Worm (Caenorhabditis elegans) whole organism, L3 larva: ENCODE data around the gene C17H12.5.
A peak's percentile ranks its signal among the peaks of the same experiment; 100 is the strongest.

ENCODE experiments used
- R02D3.7 ChIP-seq: fragments of 150-350 bp; optimal IDR thresholded peaks from 2 replicates; lab custom pipeline; 2014; ENCODE audit warnings: missing biosample characterization, missing genetic modification characterization
- ZK546.5 ChIP-seq: sonication (generic microtip); optimal IDR thresholded peaks from 2 replicates; lab custom pipeline; 2017; ENCODE audit warnings: missing biosample characterization, missing genetic modification characterization
- aly-2 ChIP-seq: fragments of 150-350 bp; optimal IDR thresholded peaks from 2 replicates; lab custom pipeline; 2014; ENCODE audit warnings: missing biosample characterization, missing genetic modification characterization
- ama-1 ChIP-seq: fragments of 150-350 bp; optimal IDR thresholded peaks from 2 replicates; lab custom pipeline; 2018
- ceh-16 ChIP-seq: sonication (generic microtip); optimal IDR thresholded peaks from 2 replicates; lab custom pipeline; 2017; ENCODE audit warnings: missing biosample characterization, missing genetic modification characterization
- ceh-28 ChIP-seq: fragments of 150-350 bp; optimal IDR thresholded peaks from 2 replicates; lab custom pipeline; 2014; ENCODE audit warnings: missing biosample characterization, missing genetic modification reagents, missing genetic modification characterization
- ceh-82 ChIP-seq: fragments of 150-350 bp; optimal IDR thresholded peaks from 2 replicates; lab custom pipeline; 2014; ENCODE audit warnings: missing biosample characterization, missing genetic modification characterization
- ceh-9 ChIP-seq: sonication (generic microtip); optimal IDR thresholded peaks from 2 replicates; lab custom pipeline; 2018; ENCODE audit warnings: missing biosample characterization, missing genetic modification characterization
- daf-12 ChIP-seq: fragments of 150-350 bp; optimal IDR thresholded peaks from 2 replicates; lab custom pipeline; 2014; ENCODE audit warnings: missing biosample characterization, missing genetic modification reagents, missing genetic modification characterization
- egl-27 ChIP-seq: sonication (generic microtip); optimal IDR thresholded peaks from 4 replicates; lab custom pipeline; 2017; ENCODE audit warnings: missing biosample characterization, missing genetic modification reagents, missing genetic modification characterization
- egl-5 ChIP-seq: fragments of 150-350 bp; optimal IDR thresholded peaks from 2 replicates; lab custom pipeline; 2017; ENCODE audit warnings: missing biosample characterization, missing genetic modification reagents, missing genetic modification characterization, inconsistent platforms
- elt-1 ChIP-seq: fragments of 150-350 bp; optimal IDR thresholded peaks from 2 replicates; lab custom pipeline; 2014; ENCODE audit warnings: missing biosample characterization, missing genetic modification characterization
- elt-2 ChIP-seq: sonication (generic microtip); optimal IDR thresholded peaks from 2 replicates; lab custom pipeline; 2016; ENCODE audit warnings: missing genetic modification reagents, mild to moderate bottlenecking, missing genetic modification characterization, missing compliant biosample characterization
- elt-3 ChIP-seq, 3 experiments: fragments of 150-350 bp in 1 of 3; sonication (generic microtip) in 2 of 3; optimal IDR thresholded peaks; 2 replicates in 2 of 3; 4 replicates in 1 of 3; lab custom pipeline; 2014 to 2017; ENCODE audit warnings: missing biosample characterization in 3 of 3, missing genetic modification characterization in 3 of 3
- eor-1 ChIP-seq, 2 experiments: fragments of 150-350 bp; optimal IDR thresholded peaks; 2 replicates each; lab custom pipeline; 2014 to 2018; ENCODE audit warnings: missing biosample characterization in 2 of 2, missing genetic modification characterization in 2 of 2
- fkh-10 ChIP-seq: sonication (generic microtip); optimal IDR thresholded peaks from 2 replicates; lab custom pipeline; 2017; ENCODE audit warnings: missing biosample characterization, missing genetic modification reagents, missing genetic modification characterization
- fkh-2 ChIP-seq: fragments of 150-350 bp; optimal IDR thresholded peaks from 2 replicates; lab custom pipeline; 2014; ENCODE audit warnings: missing biosample characterization, missing genetic modification reagents, missing genetic modification characterization
- fos-1 ChIP-seq: fragments of 150-350 bp; optimal IDR thresholded peaks from 2 replicates; lab custom pipeline; 2014; ENCODE audit warnings: missing biosample characterization, missing genetic modification characterization
- hmg-11 ChIP-seq: sonication (generic microtip); optimal IDR thresholded peaks from 2 replicates; lab custom pipeline; 2016; ENCODE audit warnings: missing genetic modification characterization, missing compliant biosample characterization
- jun-1 ChIP-seq: fragments of 150-350 bp; optimal IDR thresholded peaks from 2 replicates; lab custom pipeline; 2014; ENCODE audit warnings: missing biosample characterization, missing genetic modification reagents, missing genetic modification characterization
- lin-15B ChIP-seq: fragments of 150-350 bp; optimal IDR thresholded peaks from 2 replicates; lab custom pipeline; 2014; ENCODE audit warnings: missing biosample characterization, missing genetic modification characterization
- lin-39 ChIP-seq: fragments of 150-350 bp; optimal IDR thresholded peaks from 2 replicates; lab custom pipeline; 2018; ENCODE audit warnings: missing biosample characterization, missing genetic modification reagents, missing genetic modification characterization
- lsy-12 ChIP-seq: sonication (generic microtip); optimal IDR thresholded peaks from 2 replicates; lab custom pipeline; 2016; ENCODE audit warnings: mild to moderate bottlenecking, missing genetic modification characterization, missing compliant biosample characterization
- mdl-1 ChIP-seq: fragments of 150-350 bp; optimal IDR thresholded peaks from 2 replicates; lab custom pipeline; 2014; ENCODE audit warnings: missing biosample characterization, missing genetic modification characterization
- mml-1 ChIP-seq: fragments of 150-350 bp; sonication (generic microtip); optimal IDR thresholded peaks from 3 replicates; lab custom pipeline; 2014; ENCODE audit warnings: missing biosample characterization, missing genetic modification characterization
- nfya-1 ChIP-seq: sonication (generic microtip); optimal IDR thresholded peaks from 2 replicates; lab custom pipeline; 2017; ENCODE audit warnings: missing genetic modification characterization, mild to moderate bottlenecking, missing compliant biosample characterization, antibody characterized with exemption, moderate library complexity; ENCODE audit not compliant: insufficient read depth
- nhr-11 ChIP-seq: fragments of 150-350 bp; optimal IDR thresholded peaks from 2 replicates; lab custom pipeline; 2014; ENCODE audit warnings: missing biosample characterization, missing genetic modification characterization
- nhr-12 ChIP-seq: fragments of 150-350 bp; optimal IDR thresholded peaks from 2 replicates; lab custom pipeline; 2014; ENCODE audit warnings: missing biosample characterization, missing genetic modification characterization
- nhr-23 ChIP-seq: fragments of 150-350 bp; optimal IDR thresholded peaks from 2 replicates; lab custom pipeline; 2014; ENCODE audit warnings: missing biosample characterization, missing genetic modification reagents, missing genetic modification characterization
- nhr-237 ChIP-seq: fragments of 150-350 bp; optimal IDR thresholded peaks from 2 replicates; lab custom pipeline; 2014; ENCODE audit warnings: missing biosample characterization, missing genetic modification characterization
- nhr-25 ChIP-seq: sonication (generic microtip); optimal IDR thresholded peaks from 2 replicates; lab custom pipeline; 2017; ENCODE audit warnings: missing biosample characterization, missing genetic modification characterization
- nhr-28 ChIP-seq: fragments of 150-350 bp; optimal IDR thresholded peaks from 2 replicates; lab custom pipeline; 2014; ENCODE audit warnings: missing biosample characterization, missing genetic modification characterization
- nhr-43 ChIP-seq: sonication (generic microtip); optimal IDR thresholded peaks from 2 replicates; lab custom pipeline; 2016; ENCODE audit warnings: mild to moderate bottlenecking, missing genetic modification characterization, missing compliant biosample characterization; ENCODE audit not compliant: poor library complexity, severe bottlenecking
- nhr-67 ChIP-seq: fragments of 150-350 bp; optimal IDR thresholded peaks from 2 replicates; lab custom pipeline; 2014; ENCODE audit warnings: missing biosample characterization, missing genetic modification characterization
- nhr-76 ChIP-seq: fragments of 150-350 bp; sonication (generic microtip); optimal IDR thresholded peaks from 5 replicates; lab custom pipeline; 2014; ENCODE audit warnings: missing biosample characterization, missing genetic modification characterization
- nhr-77 ChIP-seq: fragments of 150-350 bp; optimal IDR thresholded peaks from 2 replicates; lab custom pipeline; 2014; ENCODE audit warnings: missing biosample characterization, missing genetic modification characterization
- pha-4 ChIP-seq: fragments of 150-350 bp; optimal IDR thresholded peaks from 2 replicates; lab custom pipeline; 2014; ENCODE audit warnings: missing biosample characterization, missing genetic modification reagents, missing genetic modification characterization
- pqm-1 ChIP-seq: fragments of 150-350 bp; optimal IDR thresholded peaks from 2 replicates; lab custom pipeline; 2017; ENCODE audit warnings: missing biosample characterization, missing genetic modification characterization, inconsistent platforms
- sea-2 ChIP-seq: fragments of 150-350 bp; sonication (generic microtip); optimal IDR thresholded peaks from 4 replicates; lab custom pipeline; 2014; ENCODE audit warnings: missing biosample characterization, missing genetic modification reagents, missing genetic modification characterization
- skn-1 ChIP-seq: fragments of 150-350 bp; optimal IDR thresholded peaks from 2 replicates; lab custom pipeline; 2014; ENCODE audit warnings: missing biosample characterization, missing genetic modification characterization
- snpc-4 ChIP-seq: fragments of 150-350 bp; optimal IDR thresholded peaks from 2 replicates; lab custom pipeline; 2014; ENCODE audit warnings: missing biosample characterization, missing genetic modification characterization
- tbx-2 ChIP-seq: sonication (generic microtip); optimal IDR thresholded peaks from 2 replicates; lab custom pipeline; 2016; ENCODE audit warnings: mild to moderate bottlenecking, missing genetic modification characterization, missing compliant biosample characterization
- unc-39 ChIP-seq: sonication (generic microtip); optimal IDR thresholded peaks from 4 replicates; lab custom pipeline; 2017; ENCODE audit warnings: missing biosample characterization, missing genetic modification characterization
- unc-62 ChIP-seq: fragments of 150-350 bp; sonication (generic microtip); optimal IDR thresholded peaks from 4 replicates; lab custom pipeline; 2014; ENCODE audit warnings: missing biosample characterization, missing genetic modification reagents, missing genetic modification characterization
- zag-1 ChIP-seq: fragments of 150-350 bp; optimal IDR thresholded peaks from 2 replicates; lab custom pipeline; 2014; ENCODE audit warnings: missing biosample characterization, missing genetic modification characterization
- ztf-11 ChIP-seq: fragments of 150-350 bp; optimal IDR thresholded peaks from 2 replicates; lab custom pipeline; 2014; ENCODE audit warnings: missing biosample characterization, missing genetic modification characterization
- ztf-4 ChIP-seq: fragments of 150-350 bp; optimal IDR thresholded peaks from 2 replicates; lab custom pipeline; 2014; ENCODE audit warnings: missing biosample characterization, missing genetic modification characterization

C17H12.5 gene

DNA sequence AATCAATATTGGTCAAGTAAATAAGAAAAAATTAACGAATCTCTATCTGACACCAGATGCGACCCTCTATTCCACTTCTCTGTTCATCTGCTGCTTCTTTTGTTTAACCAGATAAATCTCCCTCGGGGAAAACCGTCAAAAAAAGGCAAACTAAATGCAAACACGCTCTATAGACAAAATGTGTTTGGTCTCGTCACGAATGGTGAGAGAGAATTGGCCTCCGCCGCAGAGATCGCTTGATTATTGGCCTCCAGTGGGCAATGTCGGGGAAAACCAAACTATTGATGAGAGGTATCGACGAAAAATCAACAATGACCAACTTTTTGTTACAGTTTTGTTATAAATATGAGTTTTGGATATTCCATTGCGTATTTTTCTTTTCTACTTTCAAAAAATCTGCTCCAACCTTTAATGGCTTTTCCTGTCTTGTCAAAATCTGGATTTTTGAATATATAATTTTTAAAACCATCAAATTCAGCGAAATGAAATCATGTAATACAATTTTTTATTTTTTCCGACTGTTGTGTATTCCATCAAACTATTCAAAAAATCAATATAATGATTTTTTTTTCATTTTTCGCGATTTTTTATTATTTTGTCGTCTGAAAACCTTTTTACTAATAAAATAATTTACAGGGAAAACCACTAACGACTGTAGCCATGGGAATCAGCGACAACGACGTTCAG lies 26.9 kb downstream of the C17H12.5 start, which contains the start of the genes C17H12.2 and vha-8:
TSS of gene C17H12.2 (minus strand) at position 51 of the 687 bp plus-strand sequence.
TSS of gene vha-8 (plus strand) at position 637 of the 687 bp plus-strand sequence.
- TF ChIP-seq sea-2 (GFP tag; lab: Kevin White, UChicago): peak; percentile 41
- peak; percentile 60 for TF ChIP-seq egl-27 (tag; lab: Kevin White, UChicago)
- no peak for TF ChIP-seq ztf-4 (tag; lab: Kevin White, UChicago)
- peak; percentile 90 for TF ChIP-seq nhr-77
- peak; percentile 31 for TF ChIP-seq ceh-82 (tag; lab: Kevin White, UChicago)
- TF ChIP-seq elt-2 (tag; lab: Kevin White, UChicago): peak; percentile 74
- peak; percentile 36 for TF ChIP-seq ama-1 (lab: Kevin White, UChicago)
- peak; percentile 92 for TF ChIP-seq snpc-4
- peak; percentile 66 for TF ChIP-seq elt-1 (tag; lab: Kevin White, UChicago)
- TF ChIP-seq fkh-10: peak; percentile 40
- TF ChIP-seq ztf-11 (tag; lab: Kevin White, UChicago): no peak
- no peak for TF ChIP-seq daf-12 (tag; lab: Kevin White, UChicago)
- no peak for TF ChIP-seq ZK546.5
- TF ChIP-seq fos-1 (tag; lab: Kevin White, UChicago): peak; percentile 5
- peak; percentile 70 for TF ChIP-seq R02D3.7 (tag; lab: Kevin White, UChicago)
- TF ChIP-seq ceh-9 (tag; lab: Kevin White, UChicago): no peak
- peak; percentile 88 for TF ChIP-seq ceh-28 (tag; lab: Kevin White, UChicago)
- no peak for TF ChIP-seq mml-1 (tag; lab: Kevin White, UChicago)
- peak; percentile 66 for TF ChIP-seq nhr-43 (tag; lab: Kevin White, UChicago)
- TF ChIP-seq nhr-237 (tag; lab: Kevin White, UChicago): no peak
- no peak for TF ChIP-seq fkh-2 (tag; lab: Kevin White, UChicago)
- TF ChIP-seq nhr-76 (tag; lab: Kevin White, UChicago): peak; percentile 58
- TF ChIP-seq unc-39 (tag; lab: Kevin White, UChicago): no peak
- peak; percentile 97 for TF ChIP-seq nfya-1 (tag; lab: Kevin White, UChicago)
- TF ChIP-seq egl-5 (tag; lab: Kevin White, UChicago): peak; percentile 98
- TF ChIP-seq nhr-11 (tag; lab: Kevin White, UChicago): peak; percentile 58
- peak; percentile 98 for TF ChIP-seq nhr-25 (tag; lab: Kevin White, UChicago)
- peak; percentile 77 for TF ChIP-seq pqm-1
- peak; percentile 97 for TF ChIP-seq nhr-23
- peak; percentile 100 for TF ChIP-seq lin-15B (tag; lab: Kevin White, UChicago)
- peak; percentile 82 for TF ChIP-seq skn-1
- TF ChIP-seq nhr-28 (tag; lab: Kevin White, UChicago): no peak
- peak; percentile 98 for TF ChIP-seq lin-39 (tag; lab: Kevin White, UChicago)
- TF ChIP-seq mdl-1 (tag; lab: Kevin White, UChicago): no peak
- TF ChIP-seq elt-3 (tag; optimal IDR thresholded peaks at IDR 0.05; lab: Kevin White, UChicago): peak in 2 of 3 experiments; percentile 41 to 59
- TF ChIP-seq nhr-12 (tag; lab: Kevin White, UChicago): no peak
- no peak for TF ChIP-seq aly-2
- TF ChIP-seq lsy-12 (tag; lab: Kevin White, UChicago): peak; percentile 83
- peak; percentile 40 for TF ChIP-seq ceh-16 (tag; lab: Kevin White, UChicago)
- peak; percentile 89 for TF ChIP-seq hmg-11 (tag; lab: Kevin White, UChicago)
- no peak for TF ChIP-seq zag-1
- peak; percentile 76 for TF ChIP-seq unc-62 (GFP tag; lab: Kevin White, UChicago)
- TF ChIP-seq eor-1 (tag; optimal IDR thresholded peaks at IDR 0.05; lab: Kevin White, UChicago): no peak
- peak; percentile 75 for TF ChIP-seq jun-1 (tag; lab: Kevin White, UChicago)
- TF ChIP-seq nhr-67 (tag; lab: Kevin White, UChicago): no peak
- TF ChIP-seq pha-4 (tag; lab: Kevin White, UChicago): peak; percentile 99
- TF ChIP-seq tbx-2: peak; percentile 70
- TF ChIP-seq, all 47 proteins: peak for 31
